Fruit fly (Drosophila melanogaster) whole organism, prepupa: ENCODE results near the gene Ugt36A1.
A peak's percentile ranks its signal among the peaks of the same experiment; 100 is the strongest.

Source experiments
- Blimp-1 ChIP-seq: fragments of 200-800 bp; sonication (Bioruptor generic); optimal IDR thresholded peaks from 3 replicates; lab custom pipeline; 2017; ENCODE audit warnings: missing biosample characterization, missing genetic modification characterization, mild to moderate bottlenecking, moderate library complexity, missing genetic modification reagents
- CG10631 ChIP-seq: fragments of 200-800 bp; sonication (Bioruptor generic); optimal IDR thresholded peaks from 2 replicates; lab custom pipeline; 2016; ENCODE audit warnings: missing biosample characterization, missing genetic modification characterization
- CG10669 ChIP-seq: fragments of 200-800 bp; sonication (Bioruptor generic); optimal IDR thresholded peaks from 3 replicates; lab custom pipeline; 2018; ENCODE audit warnings: missing biosample characterization, mild to moderate bottlenecking, missing genetic modification characterization, moderate library complexity
- CG11294 ChIP-seq: fragments of 200-800 bp; sonication (Bioruptor generic); IDR thresholded peaks from 2 replicates; pipeline ENCODE4 v1.3.6; 2022; ENCODE audit warnings: missing biosample characterization, missing genetic modification characterization
- CG11762 ChIP-seq: fragments of 200-800 bp; sonication (Bioruptor generic); optimal IDR thresholded peaks from 3 replicates; lab custom pipeline; 2016; ENCODE audit warnings: missing biosample characterization, missing genetic modification characterization; ENCODE audit not compliant: insufficient read depth
- CG11902 ChIP-seq: fragments of 200-800 bp; sonication (Bioruptor generic); optimal IDR thresholded peaks from 3 replicates; lab custom pipeline; 2016; ENCODE audit warnings: missing biosample characterization, missing genetic modification characterization
- CG15336 ChIP-seq: fragments of 200-800 bp; sonication (Bioruptor generic); IDR thresholded peaks from 2 replicates; pipeline ENCODE4 v1.3.6; 2022; ENCODE audit warnings: missing biosample characterization, missing genetic modification characterization
- CG1621 ChIP-seq: fragments of 200-800 bp; sonication (Bioruptor generic); optimal IDR thresholded peaks from 3 replicates; lab custom pipeline; 2018; ENCODE audit warnings: missing biosample characterization, mild to moderate bottlenecking, missing genetic modification characterization
- CG16779 ChIP-seq: fragments of 200-800 bp; sonication (Bioruptor generic); optimal IDR thresholded peaks from 3 replicates; lab custom pipeline; 2017; ENCODE audit warnings: missing biosample characterization, mild to moderate bottlenecking, missing genetic modification characterization
- CG32006 ChIP-seq: fragments of 200-800 bp; sonication (Bioruptor generic); optimal IDR thresholded peaks from 3 replicates; lab custom pipeline; 2017; ENCODE audit warnings: missing biosample characterization, mild to moderate bottlenecking, missing genetic modification characterization
- CG34406 ChIP-seq: fragments of 200-800 bp; sonication (Bioruptor generic); optimal IDR thresholded peaks from 3 replicates; lab custom pipeline; 2016; ENCODE audit warnings: missing biosample characterization, missing genetic modification characterization
- CG3919 ChIP-seq: fragments of 200-800 bp; sonication (Bioruptor generic); optimal IDR thresholded peaks from 3 replicates; lab custom pipeline; 2016; ENCODE audit warnings: missing biosample characterization, missing genetic modification characterization
- CG4318 ChIP-seq: fragments of 200-800 bp; sonication (Bioruptor generic); optimal IDR thresholded peaks from 3 replicates; lab custom pipeline; 2017; ENCODE audit warnings: missing biosample characterization, mild to moderate bottlenecking, missing genetic modification characterization
- CG6163 ChIP-seq: fragments of 200-800 bp; sonication (Bioruptor generic); IDR thresholded peaks from 3 replicates; pipeline ENCODE4 v1.3.6; 2022; ENCODE audit warnings: missing biosample characterization, missing genetic modification characterization
- CG6276 ChIP-seq: fragments of 200-800 bp; sonication (Bioruptor generic); optimal IDR thresholded peaks from 2 replicates; lab custom pipeline; 2017; ENCODE audit warnings: missing biosample characterization, mild to moderate bottlenecking, missing genetic modification characterization
- CG6792 ChIP-seq: fragments of 200-800 bp; sonication (Bioruptor generic); optimal IDR thresholded peaks from 3 replicates; lab custom pipeline; 2016; ENCODE audit warnings: missing biosample characterization, missing genetic modification characterization
- CG6808 ChIP-seq: fragments of 200-800 bp; sonication (Bioruptor generic); optimal IDR thresholded peaks from 3 replicates; lab custom pipeline; 2017; ENCODE audit warnings: missing biosample characterization, missing genetic modification characterization, mild to moderate bottlenecking, moderate library complexity, missing genetic modification reagents
- CG6854 ChIP-seq: fragments of 200-800 bp; sonication (Bioruptor generic); optimal IDR thresholded peaks from 2 replicates; lab custom pipeline; 2017; ENCODE audit warnings: missing biosample characterization, mild to moderate bottlenecking, missing genetic modification characterization
- CG7368 ChIP-seq: fragments of 200-800 bp; sonication (Bioruptor generic); optimal IDR thresholded peaks from 3 replicates; lab custom pipeline; 2016; ENCODE audit warnings: missing biosample characterization, missing genetic modification characterization
- CG8119 ChIP-seq: fragments of 200-800 bp; sonication (Bioruptor generic); IDR thresholded peaks from 3 replicates; pipeline ENCODE4 v1.3.6; 2022; ENCODE audit warnings: missing biosample characterization, missing genetic modification characterization
- CG8632 ChIP-seq: fragments of 200-800 bp; sonication (Bioruptor generic); optimal IDR thresholded peaks from 3 replicates; lab custom pipeline; 2016; ENCODE audit warnings: missing biosample characterization, missing genetic modification characterization
- Eip75B ChIP-seq: fragments of 200-800 bp; sonication (Bioruptor generic); optimal IDR thresholded peaks from 3 replicates; lab custom pipeline; 2016; ENCODE audit warnings: missing biosample characterization, missing genetic modification characterization
- Eip78C ChIP-seq: fragments of 200-800 bp; sonication (Bioruptor generic); peaks from one replicate; lab custom pipeline; 2016; ENCODE audit warnings: missing biosample characterization, missing genetic modification characterization
- Eip93F ChIP-seq: fragments of 200-800 bp; sonication (Bioruptor generic); optimal IDR thresholded peaks from 2 replicates; lab custom pipeline; 2016; ENCODE audit warnings: missing biosample characterization, mild to moderate bottlenecking, missing genetic modification characterization
- Ets96B ChIP-seq: fragments of 200-800 bp; optimal IDR thresholded peaks from 2 replicates; lab custom pipeline; 2019; ENCODE audit warnings: missing biosample characterization, mild to moderate bottlenecking, missing genetic modification characterization, moderate library complexity
- Gug ChIP-seq: fragments of 200-800 bp; sonication (Bioruptor generic); IDR thresholded peaks from 2 replicates; pipeline ENCODE4 v1.3.6; 2022; ENCODE audit warnings: missing biosample characterization, missing genetic modification characterization
- Hr39 ChIP-seq: fragments of 200-800 bp; sonication (Bioruptor generic); optimal IDR thresholded peaks from 2 replicates; lab custom pipeline; 2016; ENCODE audit warnings: missing biosample characterization, missing genetic modification characterization
- Hr4 ChIP-seq: fragments of 200-800 bp; sonication (Bioruptor generic); optimal IDR thresholded peaks from 3 replicates; lab custom pipeline; 2016; ENCODE audit warnings: missing biosample characterization, missing genetic modification characterization
- Lpt ChIP-seq: fragments of 200-800 bp; sonication (Bioruptor generic); optimal IDR thresholded peaks from 3 replicates; lab custom pipeline; 2016; ENCODE audit warnings: missing biosample characterization, missing genetic modification characterization
- Met ChIP-seq: fragments of 200-800 bp; sonication (Bioruptor generic); optimal IDR thresholded peaks from 3 replicates; lab custom pipeline; 2016; ENCODE audit warnings: missing biosample characterization, missing genetic modification characterization
- OdsH ChIP-seq: fragments of 200-800 bp; sonication (Bioruptor generic); optimal IDR thresholded peaks from 3 replicates; lab custom pipeline; 2016; ENCODE audit warnings: missing biosample characterization, missing genetic modification characterization
- Smox ChIP-seq: fragments of 200-800 bp; sonication (Bioruptor generic); optimal IDR thresholded peaks from 3 replicates; lab custom pipeline; 2016; ENCODE audit warnings: missing biosample characterization, missing genetic modification characterization
- Sox102F ChIP-seq: fragments of 200-800 bp; sonication (Bioruptor generic); optimal IDR thresholded peaks from 2 replicates; lab custom pipeline; 2016; ENCODE audit warnings: missing biosample characterization, mild to moderate bottlenecking, missing genetic modification characterization
- Sox14 ChIP-seq: fragments of 200-800 bp; sonication (Bioruptor generic); optimal IDR thresholded peaks from 3 replicates; lab custom pipeline; 2016; ENCODE audit warnings: missing biosample characterization, missing genetic modification characterization
- Sox15 ChIP-seq: fragments of 200-800 bp; sonication (Bioruptor generic); optimal IDR thresholded peaks from 3 replicates; lab custom pipeline; 2016; ENCODE audit warnings: missing biosample characterization, missing genetic modification characterization
- achi ChIP-seq: fragments of 200-800 bp; sonication (Bioruptor generic); optimal IDR thresholded peaks from 3 replicates; lab custom pipeline; 2016; ENCODE audit warnings: missing biosample characterization, missing genetic modification characterization
- acj6 ChIP-seq: fragments of 200-800 bp; sonication (Bioruptor generic); optimal IDR thresholded peaks from 3 replicates; lab custom pipeline; 2016; ENCODE audit warnings: missing biosample characterization, missing genetic modification characterization
- cyc ChIP-seq: fragments of 200-800 bp; sonication (Bioruptor generic); optimal IDR thresholded peaks from 3 replicates; lab custom pipeline; 2016; ENCODE audit warnings: missing biosample characterization, missing genetic modification characterization
- dac ChIP-seq: fragments of 200-800 bp; sonication (Bioruptor generic); optimal IDR thresholded peaks from 2 replicates; lab custom pipeline; 2017; ENCODE audit warnings: missing biosample characterization, mild to moderate bottlenecking, missing genetic modification characterization
- dsx ChIP-seq: fragments of 200-800 bp; optimal IDR thresholded peaks from 3 replicates; lab custom pipeline; 2019; ENCODE audit warnings: missing biosample characterization, mild to moderate bottlenecking, missing genetic modification characterization, moderate library complexity; ENCODE audit not compliant: poor library complexity, severe bottlenecking
- eg ChIP-seq: fragments of 200-800 bp; sonication (Bioruptor generic); IDR thresholded peaks from 3 replicates; pipeline ENCODE4 v1.3.6; 2022; ENCODE audit warnings: missing biosample characterization, missing genetic modification characterization
- esn ChIP-seq: fragments of 200-800 bp; sonication (Bioruptor generic); optimal IDR thresholded peaks from 2 replicates; lab custom pipeline; 2016; ENCODE audit warnings: missing biosample characterization, mild to moderate bottlenecking, missing genetic modification characterization, moderate library complexity
- fd59A ChIP-seq: fragments of 200-800 bp; sonication (Bioruptor generic); optimal IDR thresholded peaks from 2 replicates; lab custom pipeline; 2017; ENCODE audit warnings: missing biosample characterization, mild to moderate bottlenecking, missing genetic modification characterization, missing genetic modification reagents
- fd85E ChIP-seq: fragments of 200-800 bp; sonication (Bioruptor generic); optimal IDR thresholded peaks from 3 replicates; lab custom pipeline; 2016; ENCODE audit warnings: missing biosample characterization, missing genetic modification characterization
- fkh ChIP-seq: fragments of 200-800 bp; sonication (Bioruptor generic); optimal IDR thresholded peaks from 3 replicates; lab custom pipeline; 2017; ENCODE audit warnings: missing biosample characterization, mild to moderate bottlenecking, missing genetic modification characterization, moderate library complexity
- lz ChIP-seq: fragments of 200-800 bp; sonication (Bioruptor generic); optimal IDR thresholded peaks from 3 replicates; lab custom pipeline; 2016; ENCODE audit warnings: missing biosample characterization, missing genetic modification characterization
- net ChIP-seq: fragments of 200-800 bp; sonication (Bioruptor generic); optimal IDR thresholded peaks from 3 replicates; lab custom pipeline; 2016; ENCODE audit warnings: missing biosample characterization, missing genetic modification characterization
- pdm3 ChIP-seq: fragments of 200-800 bp; sonication (Bioruptor generic); optimal IDR thresholded peaks from 3 replicates; lab custom pipeline; 2016; ENCODE audit warnings: missing biosample characterization, missing genetic modification characterization
- topi ChIP-seq: fragments of 200-800 bp; sonication (Bioruptor generic); optimal IDR thresholded peaks from 3 replicates; lab custom pipeline; 2016; ENCODE audit warnings: missing biosample characterization, missing genetic modification characterization

The Ugt36A1 gene

dm6 chr2L:3576520-3576919 lies 42.4 kb upstream of the Ugt36A1 start (continued):
- TF ChIP-seq lz (no peak), CG11762 (no peak), CG7368 (GFP tag; lab: Kevin White, UChicago) (no peak), CG11902 (no peak), CG4318 (GFP tag; lab: Kevin White, UChicago) (no peak), Blimp-1 (GFP tag; lab: Kevin White, UChicago) (no peak), CG15336 (GFP tag; lab: Robert Waterston, UW) (peak; percentile 41)

- no peak for TF ChIP-seq CG6792
- 0 out of 2 replicates have a peak, but pooled peaks have one; percentile 15 for TF ChIP-seq CG11294 (GFP tag; lab: Robert Waterston, UW)
- peak; percentile 22 for TF ChIP-seq CG16779 (tag; lab: Kevin White, UChicago)
- no peak for TF ChIP-seq dac (GFP tag; lab: Kevin White, UChicago)
- no peak for TF ChIP-seq achi (GFP tag; lab: Kevin White, UChicago)
- TF ChIP-seq Eip93F (GFP tag; lab: Kevin White, UChicago): no peak
- TF ChIP-seq Hr39: no peak
- TF ChIP-seq Ets96B: peak; percentile 19
- peak; percentile 26 for TF ChIP-seq CG10669 (GFP tag; lab: Kevin White, UChicago)
- TF ChIP-seq CG4318 (GFP tag; lab: Kevin White, UChicago): no peak
- no peak for TF ChIP-seq Smox
- TF ChIP-seq fd59A (GFP tag; lab: Kevin White, UChicago): no peak
- peak; percentile 20 for TF ChIP-seq CG6276 (GFP tag; lab: Kevin White, UChicago)
- TF ChIP-seq CG8119: peak; percentile 71; the same call in 2 of the 3 replicates
- peak; percentile 71 for TF ChIP-seq CG6854 (GFP tag; lab: Kevin White, UChicago)
- TF ChIP-seq CG34406 (GFP tag; lab: Kevin White, UChicago): no peak
- TF ChIP-seq CG8632: no peak
- no peak for TF ChIP-seq CG7368 (GFP tag; lab: Kevin White, UChicago)
- no peak for TF ChIP-seq acj6 (GFP tag; lab: Kevin White, UChicago)
- TF ChIP-seq OdsH: no peak
- TF ChIP-seq Sox14 (GFP tag; lab: Kevin White, UChicago): peak; percentile 2
- TF ChIP-seq pdm3: no peak
- TF ChIP-seq Sox102F (GFP tag; lab: Kevin White, UChicago): peak; percentile 60
- no peak for TF ChIP-seq dsx (GFP tag; lab: Kevin White, UChicago)
- TF ChIP-seq Blimp-1 (GFP tag; lab: Kevin White, UChicago): no peak
- peak; percentile 76 for TF ChIP-seq Eip78C (GFP tag; lab: Kevin White, UChicago)
- TF ChIP-seq fkh (GFP tag; lab: Kevin White, UChicago): peak; percentile 5
- no peak for TF ChIP-seq CG10631
- TF ChIP-seq CG15336 (GFP tag; lab: Robert Waterston, UW): peak; percentile 59; the same call in 1 of the 2 replicates
- TF ChIP-seq CG3919 (GFP tag; lab: Kevin White, UChicago): peak; percentile 37
- no peak for TF ChIP-seq Met (GFP tag; lab: Kevin White, UChicago)
- TF ChIP-seq eg: peak; percentile 65
- TF ChIP-seq net: peak; percentile 31
- peak; percentile 29 for TF ChIP-seq fd85E
- TF ChIP-seq Lpt: peak; percentile 35
- no peak for TF ChIP-seq cyc (GFP tag; lab: Kevin White, UChicago)
- TF ChIP-seq Gug (GFP tag; lab: Robert Waterston, UW): no peak
- TF ChIP-seq Sox15: no peak
- TF ChIP-seq CG6163: peak; percentile 61; the same call in 2 of the 3 replicates
- peak; percentile 0 for TF ChIP-seq Eip75B (GFP tag; lab: Kevin White, UChicago)
- TF ChIP-seq topi (GFP tag; lab: Kevin White, UChicago): peak; percentile 40
- peak; percentile 20 for TF ChIP-seq CG1621 (tag; lab: Kevin White, UChicago)
- TF ChIP-seq Hr4: no peak
- TF ChIP-seq CG11762: no peak
- TF ChIP-seq CG32006: no peak
- TF ChIP-seq CG6808: peak; percentile 49
- TF ChIP-seq esn (GFP tag; lab: Kevin White, UChicago): peak; percentile 36
- TF ChIP-seq CG11902: no peak
Observed at dm6 chr2L:3580668-3581172, 38.2 kb upstream of the Ugt36A1 start, which contains the start of gene sob. Gene sob (minus strand): TSS chr2L:3580769.
